Worm (Caenorhabditis elegans): ENCODE measurements around the gene mrpl-18.

ce11 chrIII:8161238-8161637 lies 16.4 kb downstream of the mrpl-18 start, which contains the start of gene inpp-5K:
- no peak for TF ChIP-seq ztf-1 (GFP tag; conservative IDR thresholded peaks at IDR 0.05)
- no peak for TF ChIP-seq unc-39 (tag; optimal IDR thresholded peaks at IDR 0.05)
- TF ChIP-seq egl-27 (tag; optimal IDR thresholded peaks at IDR 0.05), result no peak
- TF ChIP-seq ceh-82 (tag; optimal IDR thresholded peaks at IDR 0.05), result no peak
- no peak for TF ChIP-seq unc-62 (GFP tag; optimal IDR thresholded peaks at IDR 0.05)
- no peak for TF ChIP-seq blmp-1 (tag; optimal IDR thresholded peaks at IDR 0.05; ENCODE audit: insufficient read depth)
- no peak for TF ChIP-seq skn-1 (tag; optimal IDR thresholded peaks at IDR 0.05)
- TF ChIP-seq snpc-4 (tag; optimal IDR thresholded peaks at IDR 0.05), result no peak
- TF ChIP-seq mab-5 (tag; optimal IDR thresholded peaks at IDR 0.05), result no peak
- TF ChIP-seq ztf-11 (tag; optimal IDR thresholded peaks at IDR 0.05), result no peak
- no peak for TF ChIP-seq peb-1 (tag; optimal IDR thresholded peaks at IDR 0.05)
